Fruit fly (Drosophila melanogaster): ENCODE results near the gene mirr.

The mirr gene

dm6 chr3L:12727212-12727611 is 33.8 kb downstream of the mirr start:
- TF ChIP-seq woc (GFP tag; optimal IDR thresholded peaks at IDR 0.05) (no peak), psq (GFP tag; optimal IDR thresholded peaks at IDR 0.05) (no peak), CG32264 (GFP tag; optimal IDR thresholded peaks at IDR 0.05) (no peak), dl (GFP tag; optimal IDR thresholded peaks at IDR 0.05; ENCODE audit: insufficient read depth in 1 of 2, partially characterized antibody in 2 of 2) (no peak), Rel (GFP tag; optimal IDR thresholded peaks at IDR 0.05) (no peak), Rel (tag; optimal IDR thresholded peaks at IDR 0.05) (no peak), HLH106 (tag; optimal IDR thresholded peaks at IDR 0.05) (no peak), N (GFP tag; optimal IDR thresholded peaks at IDR 0.05) (no peak), fru (GFP tag; optimal IDR thresholded peaks at IDR 0.05) (no peak), Hr83 (GFP tag; optimal IDR thresholded peaks at IDR 0.05; ENCODE audit: poor library complexity, severe bottlenecking) (no peak), Myc (optimal IDR thresholded peaks at IDR 0.05) (no peak), Hr78 (GFP tag; optimal IDR thresholded peaks at IDR 0.05) (no peak), lola (GFP tag; optimal IDR thresholded peaks at IDR 0.05) (no peak), Sp1 (GFP tag; optimal IDR thresholded peaks at IDR 0.05) (no peak)

dm6 chr3L:12729601-12730000 is 36.2 kb downstream of the mirr start:
- TF ChIP-seq Vsx2 (GFP tag; optimal IDR thresholded peaks at IDR 0.05; ENCODE audit: partially characterized antibody): no peak
- TF ChIP-seq rgr (GFP tag; optimal IDR thresholded peaks at IDR 0.05): no peak
- no peak for TF ChIP-seq fru (GFP tag; optimal IDR thresholded peaks at IDR 0.05)
- TF ChIP-seq lola (GFP tag; optimal IDR thresholded peaks at IDR 0.05): no peak
- no peak for TF ChIP-seq foxo (GFP tag; optimal IDR thresholded peaks at IDR 0.05)
- no peak for TF ChIP-seq Hnf4 (GFP tag; optimal IDR thresholded peaks at IDR 0.05)
- no peak for TF ChIP-seq sage (GFP tag; optimal IDR thresholded peaks at IDR 0.05)
- no peak for TF ChIP-seq br (GFP tag; optimal IDR thresholded peaks at IDR 0.05)

dm6 chr3L:12732742-12733141 is 39.3 kb downstream of the mirr start:
- TF ChIP-seq br (GFP tag; optimal IDR thresholded peaks at IDR 0.05) (no peak), CG32264 (GFP tag; optimal IDR thresholded peaks at IDR 0.05) (no peak), tai (GFP tag; optimal IDR thresholded peaks at IDR 0.05) (no peak), HLH106 (tag; optimal IDR thresholded peaks at IDR 0.05) (no peak), dl (GFP tag; optimal IDR thresholded peaks at IDR 0.05; ENCODE audit: insufficient read depth in 1 of 2, partially characterized antibody in 2 of 2) (no peak), Vsx2 (GFP tag; optimal IDR thresholded peaks at IDR 0.05; ENCODE audit: partially characterized antibody) (peak; percentile 5)

- TF ChIP-seq Hr83 (GFP tag; optimal IDR thresholded peaks at IDR 0.05; ENCODE audit: poor library complexity, severe bottlenecking) (no peak), lola (GFP tag; optimal IDR thresholded peaks at IDR 0.05) (no peak), Dif (GFP tag; optimal IDR thresholded peaks at IDR 0.05; ENCODE audit: partially characterized antibody) (no peak), h (GFP tag; optimal IDR thresholded peaks at IDR 0.05) (no peak), Hnf4 (GFP tag; optimal IDR thresholded peaks at IDR 0.05) (no peak), dl (GFP tag; optimal IDR thresholded peaks at IDR 0.05; ENCODE audit: insufficient read depth in 1 of 2, partially characterized antibody in 2 of 2) (no peak), woc (GFP tag; optimal IDR thresholded peaks at IDR 0.05) (peak; percentile 55), brk (GFP tag; optimal IDR thresholded peaks at IDR 0.05) (peak; percentile 8), OdsH (GFP tag; optimal IDR thresholded peaks at IDR 0.05) (no peak), Abd-B (GFP tag; optimal IDR thresholded peaks at IDR 0.05) (no peak)
These were observed 41.1 kb downstream of the mirr start, which contains the start of the genes SmD1 and Ptp69D for dm6 chr3L:12734550-12735012. TSS of gene SmD1 (minus strand) at chr3L:12734611. TSS of gene Ptp69D (plus strand) at chr3L:12734945.

- TF ChIP-seq CrebA (GFP tag; optimal IDR thresholded peaks at IDR 0.05; ENCODE audit: borderline replicate concordance): no peak
- no peak for TF ChIP-seq dsf (GFP tag; optimal IDR thresholded peaks at IDR 0.05; ENCODE audit: borderline replicate concordance)
- TF ChIP-seq sage (GFP tag; optimal IDR thresholded peaks at IDR 0.05): no peak
- TF ChIP-seq br (GFP tag; optimal IDR thresholded peaks at IDR 0.05): no peak
- no peak for TF ChIP-seq Rel (GFP tag; optimal IDR thresholded peaks at IDR 0.05)
- TF ChIP-seq Rel (tag; optimal IDR thresholded peaks at IDR 0.05): no peak
- no peak for TF ChIP-seq lola (GFP tag; optimal IDR thresholded peaks at IDR 0.05)
- TF ChIP-seq h (GFP tag; optimal IDR thresholded peaks at IDR 0.05): no peak
These were observed 42.3 kb downstream of the mirr start for dm6 chr3L:12735707-12736106.

dm6 chr3L:12741608-12742007 is 48.2 kb downstream of the mirr start, which contains the start of gene CG32112:
TSS of gene CG32112 (plus strand) at chr3L:12741718.
- TF ChIP-seq Jra (GFP tag; optimal IDR thresholded peaks at IDR 0.05) (peak; percentile 54), CG32264 (GFP tag; optimal IDR thresholded peaks at IDR 0.05) (no peak), psq (GFP tag; optimal IDR thresholded peaks at IDR 0.05) (peak; percentile 5), N (GFP tag; optimal IDR thresholded peaks at IDR 0.05) (no peak), Myc (optimal IDR thresholded peaks at IDR 0.05) (no peak), h (GFP tag; optimal IDR thresholded peaks at IDR 0.05) (no peak), Sp1 (GFP tag; optimal IDR thresholded peaks at IDR 0.05) (no peak), GATAd (GFP tag; optimal IDR thresholded peaks at IDR 0.05) (no peak), woc (GFP tag; optimal IDR thresholded peaks at IDR 0.05) (no peak), ey (GFP tag; optimal IDR thresholded peaks at IDR 0.05) (no peak), CG9705 (GFP tag; optimal IDR thresholded peaks at IDR 0.05) (no peak), lola (GFP tag; optimal IDR thresholded peaks at IDR 0.05) (no peak), Hr83 (GFP tag; optimal IDR thresholded peaks at IDR 0.05; ENCODE audit: poor library complexity, severe bottlenecking) (no peak), OdsH (GFP tag; optimal IDR thresholded peaks at IDR 0.05) (peak; percentile 13), jim (GFP tag; optimal IDR thresholded peaks at IDR 0.05) (no peak), Mio (GFP tag; optimal IDR thresholded peaks at IDR 0.05) (no peak), br (GFP tag; optimal IDR thresholded peaks at IDR 0.05) (no peak), sv (GFP tag; optimal IDR thresholded peaks at IDR 0.05) (no peak), Dif (GFP tag; optimal IDR thresholded peaks at IDR 0.05; ENCODE audit: partially characterized antibody) (no peak), dl (GFP tag; optimal IDR thresholded peaks at IDR 0.05; ENCODE audit: insufficient read depth in 1 of 2, partially characterized antibody in 2 of 2) (no peak), usp (GFP tag; optimal IDR thresholded peaks at IDR 0.05) (no peak), HLH106 (tag; optimal IDR thresholded peaks at IDR 0.05) (no peak), foxo (GFP tag; optimal IDR thresholded peaks at IDR 0.05) (no peak), Vsx2 (GFP tag; optimal IDR thresholded peaks at IDR 0.05; ENCODE audit: partially characterized antibody) (no peak)

Measured in whole organism, wandering third instar larva.